Worm (Caenorhabditis elegans): ENCODE data around the gene cest-16.

Gene cest-16

DNA sequence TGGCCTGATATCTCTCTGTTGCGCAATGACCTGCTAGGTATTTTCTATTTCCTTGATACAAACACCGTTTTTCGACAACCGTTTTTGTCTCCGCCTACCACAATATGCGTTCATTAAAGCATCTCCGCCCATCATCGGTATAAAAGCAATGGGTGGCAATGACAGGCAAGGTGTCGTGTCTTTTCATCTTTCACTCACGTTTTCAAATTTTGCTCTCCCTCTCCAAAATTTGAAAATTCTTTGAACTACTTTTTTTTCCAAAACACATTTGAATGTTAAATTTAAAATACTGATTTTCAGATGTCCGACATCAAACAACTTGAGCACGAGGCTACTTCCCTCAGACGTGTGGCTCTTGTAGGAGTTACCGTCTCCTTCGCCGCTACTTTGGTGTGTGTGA lies 29.1 kb downstream of the cest-16 start, which contains the start of gene col-169:
TSS of gene col-169 (plus strand) at position 301 of the 400 bp plus-strand sequence.
- TF ChIP-seq klf-2 (GFP tag; conservative IDR thresholded peaks at IDR 0.05), result no peak
- TF ChIP-seq cog-1 (tag; optimal IDR thresholded peaks at IDR 0.05), result no peak
- TF ChIP-seq T22C8.4 (GFP tag; IDR thresholded peaks at IDR 0.05), result no peak
- no peak for TF ChIP-seq ref-1 (GFP tag; conservative IDR thresholded peaks at IDR 0.05)
- no peak for TF ChIP-seq flt-1 (GFP tag; IDR thresholded peaks at IDR 0.05)

DNA sequence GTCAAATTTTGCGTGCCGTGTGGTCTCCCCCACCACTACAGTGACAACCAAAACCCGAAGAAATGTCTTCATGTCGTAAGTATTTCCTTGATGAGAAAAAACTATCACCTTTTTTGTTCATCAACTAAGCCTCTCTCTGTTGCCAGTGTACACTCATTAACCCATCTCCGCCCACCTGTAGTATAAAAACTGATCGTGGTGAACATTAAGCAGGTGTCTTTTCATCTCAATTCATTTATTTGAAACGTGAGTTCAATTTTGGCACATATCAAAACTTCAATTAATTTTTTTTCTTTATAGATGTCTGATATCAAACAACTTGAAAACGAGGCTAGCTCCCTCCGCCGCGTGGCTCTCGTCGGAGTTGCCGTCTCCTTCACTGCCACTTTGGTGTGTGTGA lies 31.7 kb downstream of the cest-16 start, which contains the start of gene col-170:
TSS of gene col-170 (plus strand) at position 301 of the 400 bp plus-strand sequence.
- TF ChIP-seq ref-1 (GFP tag; conservative IDR thresholded peaks at IDR 0.05) (no peak), flt-1 (GFP tag; IDR thresholded peaks at IDR 0.05) (no peak), klf-2 (GFP tag; conservative IDR thresholded peaks at IDR 0.05) (no peak), T22C8.4 (GFP tag; IDR thresholded peaks at IDR 0.05) (no peak), cog-1 (tag; optimal IDR thresholded peaks at IDR 0.05) (no peak), ztf-29 (GFP tag; IDR thresholded peaks at IDR 0.05) (no peak), tab-1 (GFP tag; IDR thresholded peaks at IDR 0.05) (no peak)

DNA sequence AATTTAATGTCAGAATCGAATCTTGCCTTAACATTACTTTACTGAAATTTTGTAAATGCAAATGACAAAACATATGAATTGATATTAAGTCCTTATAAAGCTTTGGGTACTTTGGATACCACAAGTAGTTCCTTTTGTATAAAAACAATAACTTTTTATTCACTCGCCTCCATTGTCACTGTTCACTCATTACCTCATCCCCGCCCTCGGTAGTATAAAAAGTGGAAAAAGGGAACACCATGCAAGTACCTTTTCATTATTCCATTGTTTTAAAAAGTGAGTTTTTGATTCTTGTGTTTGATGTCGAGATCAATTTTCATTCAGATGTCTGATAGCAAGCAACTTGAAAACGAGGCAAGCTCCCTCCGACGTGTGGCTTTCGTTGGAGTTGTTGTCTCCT lies 34.3 kb downstream of the cest-16 start, which contains the start of gene col-171:
TSS of gene col-171 (plus strand) at position 301 of the 400 bp plus-strand sequence.
- TF ChIP-seq ref-1 (GFP tag; conservative IDR thresholded peaks at IDR 0.05), result no peak

DNA sequence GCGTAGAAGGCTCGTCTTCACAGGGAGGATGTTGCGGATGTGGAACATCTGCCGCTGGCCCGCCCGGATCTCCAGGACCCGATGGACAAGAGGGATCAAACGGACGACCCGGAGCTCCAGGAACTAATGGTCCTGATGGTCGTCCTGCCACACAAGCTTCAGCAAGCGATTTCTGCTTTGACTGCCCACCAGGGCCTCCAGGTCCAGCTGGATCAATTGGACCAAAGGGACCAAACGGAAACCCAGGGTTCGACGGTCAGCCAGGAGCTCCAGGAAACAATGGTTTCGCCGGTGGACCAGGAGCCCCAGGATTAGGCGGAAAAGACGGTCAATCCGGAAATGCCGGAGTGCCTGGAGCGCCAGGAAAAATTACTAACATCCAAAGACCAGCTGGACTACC lies 34.9 kb downstream of the cest-16 start:
- TF ChIP-seq ztf-23 (GFP tag; IDR thresholded peaks at IDR 0.05) (no peak), ztf-29 (GFP tag; IDR thresholded peaks at IDR 0.05) (no peak), cog-1 (tag; optimal IDR thresholded peaks at IDR 0.05) (no peak), klf-2 (GFP tag; conservative IDR thresholded peaks at IDR 0.05) (no peak), med-1 (GFP tag; optimal IDR thresholded peaks at IDR 0.05; ENCODE audit: insufficient read depth) (no peak), tab-1 (GFP tag; IDR thresholded peaks at IDR 0.05) (no peak)

DNA sequence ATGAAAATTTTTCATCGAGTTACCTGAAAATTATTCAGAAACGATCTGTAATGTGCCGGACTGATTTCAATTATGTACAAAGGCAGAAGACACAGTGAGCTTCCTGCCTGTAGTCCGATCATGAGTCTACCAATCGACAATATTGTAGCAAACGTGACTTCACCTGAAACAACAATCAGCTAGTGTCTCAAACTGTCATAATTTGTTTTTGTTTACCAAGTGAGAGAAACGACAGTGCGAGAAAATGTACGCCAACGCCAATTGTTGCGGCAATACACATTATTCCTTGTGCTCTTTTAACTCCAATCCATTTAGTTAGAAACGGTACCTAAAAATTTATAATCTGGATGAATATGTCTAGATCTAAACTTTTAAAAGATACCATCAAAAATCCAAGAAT lies 37.6 kb downstream of the cest-16 start:
- TF ChIP-seq cog-1 (tag; optimal IDR thresholded peaks at IDR 0.05) (no peak), tab-1 (GFP tag; IDR thresholded peaks at IDR 0.05) (no peak), T22C8.4 (GFP tag; IDR thresholded peaks at IDR 0.05) (no peak), klf-2 (GFP tag; conservative IDR thresholded peaks at IDR 0.05) (no peak), ztf-23 (GFP tag; IDR thresholded peaks at IDR 0.05) (no peak), ztf-29 (GFP tag; IDR thresholded peaks at IDR 0.05) (no peak), flt-1 (GFP tag; IDR thresholded peaks at IDR 0.05) (no peak)

DNA sequence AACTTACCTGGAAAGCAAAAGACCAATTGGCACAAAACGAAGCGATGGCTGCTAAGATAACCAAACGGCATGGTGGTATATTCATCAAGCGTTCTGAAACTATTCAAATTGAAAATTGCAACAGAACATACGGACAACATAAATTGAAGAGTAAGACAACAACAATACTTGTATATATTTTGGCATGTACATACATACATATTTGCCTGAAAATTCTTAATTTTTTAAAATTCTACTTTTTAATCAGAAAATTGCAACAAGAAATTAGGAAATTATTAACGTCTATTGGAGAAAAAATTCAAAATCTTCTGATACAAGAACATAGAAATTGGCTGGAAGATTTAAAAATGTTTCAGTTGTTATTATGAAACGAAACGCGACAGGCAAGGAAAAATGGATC lies 38.2 kb downstream of the cest-16 start, which contains the start of gene C03B1.13:
TSS of gene C03B1.13 (minus strand) at position 101 of the 400 bp plus-strand sequence.
- TF ChIP-seq med-1 (GFP tag; optimal IDR thresholded peaks at IDR 0.05; ENCODE audit: insufficient read depth) (no peak), tab-1 (GFP tag; IDR thresholded peaks at IDR 0.05) (no peak)

DNA sequence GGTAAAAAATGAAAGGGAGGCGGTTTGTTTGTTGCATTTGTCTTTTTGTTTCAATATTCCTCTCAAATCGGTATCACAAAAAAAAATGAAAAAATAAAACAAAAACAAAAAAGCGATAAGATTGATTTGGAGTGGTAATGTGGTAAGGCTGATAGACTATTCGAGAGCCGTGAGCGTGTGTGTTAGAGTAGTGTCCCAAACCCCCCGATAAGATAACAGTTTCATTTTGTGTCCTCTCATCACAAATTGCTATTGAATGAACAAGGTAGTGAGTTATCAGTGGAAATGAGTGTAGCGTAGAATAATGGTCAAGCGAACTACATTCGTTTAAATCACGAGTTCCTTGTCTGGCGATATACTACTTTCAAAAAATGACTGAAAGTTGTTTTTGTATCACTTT lies 38.7 kb downstream of the cest-16 start:
- TF ChIP-seq klf-2 (GFP tag; conservative IDR thresholded peaks at IDR 0.05) (no peak), T22C8.4 (GFP tag; IDR thresholded peaks at IDR 0.05) (no peak), ztf-23 (GFP tag; IDR thresholded peaks at IDR 0.05) (no peak), ref-1 (GFP tag; conservative IDR thresholded peaks at IDR 0.05) (no peak), tab-1 (GFP tag; IDR thresholded peaks at IDR 0.05) (no peak), flt-1 (GFP tag; IDR thresholded peaks at IDR 0.05) (no peak)

DNA sequence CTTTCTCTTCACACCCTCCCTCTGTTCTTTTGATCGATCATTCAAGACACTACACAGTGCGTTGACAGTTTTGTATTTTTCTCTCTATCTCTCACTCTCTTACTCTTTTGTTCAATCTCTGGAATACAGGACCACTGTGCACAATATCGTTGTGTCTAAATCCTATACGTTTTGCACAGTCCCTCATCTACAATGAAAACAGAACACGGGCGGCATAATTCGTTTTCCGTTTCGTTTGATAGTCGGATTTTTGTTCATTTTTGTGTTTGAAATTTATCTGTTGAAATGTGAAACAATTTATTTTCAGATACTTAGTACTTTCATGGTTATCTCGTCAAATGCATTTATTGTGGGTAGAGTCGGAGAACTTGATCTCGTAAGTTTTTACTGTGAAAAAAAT lies 41.8 kb downstream of the cest-16 start, which contains the start of gene C03B1.7:
TSS of gene C03B1.7 (plus strand) at position 301 of the 400 bp plus-strand sequence.
- TF ChIP-seq tab-1 (GFP tag; IDR thresholded peaks at IDR 0.05), result no peak
- no peak for TF ChIP-seq med-1 (GFP tag; optimal IDR thresholded peaks at IDR 0.05; ENCODE audit: insufficient read depth)
- TF ChIP-seq ztf-29 (GFP tag; IDR thresholded peaks at IDR 0.05), result no peak
- no peak for TF ChIP-seq klf-2 (GFP tag; conservative IDR thresholded peaks at IDR 0.05)
- no peak for TF ChIP-seq ztf-23 (GFP tag; IDR thresholded peaks at IDR 0.05)
- no peak for TF ChIP-seq flt-1 (GFP tag; IDR thresholded peaks at IDR 0.05)
- TF ChIP-seq ref-1 (GFP tag; conservative IDR thresholded peaks at IDR 0.05), result no peak
- TF ChIP-seq T22C8.4 (GFP tag; IDR thresholded peaks at IDR 0.05), result no peak
- no peak for TF ChIP-seq cog-1 (tag; optimal IDR thresholded peaks at IDR 0.05)

DNA sequence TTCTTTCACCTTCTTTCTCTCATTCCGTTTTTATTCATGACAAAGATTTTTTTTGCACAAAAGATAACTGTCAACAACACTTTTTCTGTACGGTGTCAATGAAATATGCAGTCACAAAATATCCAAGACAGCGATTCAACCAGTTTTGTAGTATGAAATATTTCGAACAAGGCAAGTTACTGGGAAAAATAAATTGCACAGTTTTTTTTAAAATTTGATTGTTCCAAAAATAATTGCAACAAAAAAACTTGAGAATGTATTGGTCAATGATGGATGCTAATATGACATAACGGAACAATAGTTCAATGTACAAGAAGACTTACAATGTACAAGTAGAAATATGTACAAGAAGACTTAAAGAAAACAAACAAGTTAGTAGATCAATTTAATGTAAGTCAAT lies 46.0 kb downstream of the cest-16 start:
- TF ChIP-seq flt-1 (GFP tag; IDR thresholded peaks at IDR 0.05) (no peak), T22C8.4 (GFP tag; IDR thresholded peaks at IDR 0.05) (no peak), ztf-29 (GFP tag; IDR thresholded peaks at IDR 0.05) (no peak), tab-1 (GFP tag; IDR thresholded peaks at IDR 0.05) (no peak), ztf-23 (GFP tag; IDR thresholded peaks at IDR 0.05) (no peak), klf-2 (GFP tag; conservative IDR thresholded peaks at IDR 0.05) (no peak), cog-1 (tag; optimal IDR thresholded peaks at IDR 0.05) (no peak), ref-1 (GFP tag; conservative IDR thresholded peaks at IDR 0.05) (no peak), med-1 (GFP tag; optimal IDR thresholded peaks at IDR 0.05; ENCODE audit: insufficient read depth) (no peak)

DNA sequence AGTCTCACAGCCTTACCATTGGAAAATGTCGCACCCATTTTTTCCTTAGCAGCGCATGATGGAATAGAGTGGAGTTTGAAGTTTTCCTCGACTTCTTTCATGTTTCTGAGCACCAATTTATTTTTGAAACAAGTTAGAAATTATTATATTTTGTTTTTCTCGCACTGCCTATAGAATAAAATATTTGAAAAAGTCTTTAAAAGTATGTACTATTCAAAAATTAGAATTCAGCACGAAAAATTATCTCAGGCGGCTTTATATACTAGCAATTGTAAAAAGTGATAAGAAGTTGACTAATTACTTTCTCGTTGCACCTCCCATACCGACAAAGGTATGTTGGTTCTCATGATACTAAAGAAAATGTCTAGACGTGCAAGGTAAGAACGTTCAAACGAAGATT lies 47.3 kb downstream of the cest-16 start, which contains the start of gene C03B1.9:
TSS of gene C03B1.9 (minus strand) at position 101 of the 400 bp plus-strand sequence.
- no peak for TF ChIP-seq flt-1 (GFP tag; IDR thresholded peaks at IDR 0.05)
- TF ChIP-seq ztf-23 (GFP tag; IDR thresholded peaks at IDR 0.05), result no peak
- TF ChIP-seq med-1 (GFP tag; optimal IDR thresholded peaks at IDR 0.05; ENCODE audit: insufficient read depth), result no peak
- no peak for TF ChIP-seq ztf-29 (GFP tag; IDR thresholded peaks at IDR 0.05)
- TF ChIP-seq ref-1 (GFP tag; conservative IDR thresholded peaks at IDR 0.05), result no peak
- no peak for TF ChIP-seq cog-1 (tag; optimal IDR thresholded peaks at IDR 0.05)

DNA sequence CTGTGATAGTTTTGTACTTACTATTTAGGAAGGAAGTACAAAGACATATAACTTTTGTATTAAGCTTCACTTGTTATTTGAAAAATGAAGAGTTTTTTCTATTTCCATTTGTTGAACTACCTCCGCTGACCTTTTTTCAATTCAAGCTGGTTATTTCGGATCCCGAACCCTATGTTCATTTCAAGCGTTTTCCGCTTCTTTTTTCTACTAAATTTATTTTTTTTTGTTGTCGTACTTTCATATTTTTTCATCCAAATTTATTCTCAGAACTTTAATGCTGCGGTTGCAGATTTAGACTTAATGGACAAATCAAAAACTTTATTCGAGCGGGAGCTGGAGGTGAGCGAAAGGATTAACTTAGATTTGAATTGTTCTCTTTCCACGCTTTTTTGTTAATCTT lies 50.3 kb downstream of the cest-16 start, which contains the start of gene C03B1.6:
TSS of gene C03B1.6 (plus strand) at position 301 of the 400 bp plus-strand sequence.
- no peak for TF ChIP-seq flt-1 (GFP tag; IDR thresholded peaks at IDR 0.05)
- no peak for TF ChIP-seq tab-1 (GFP tag; IDR thresholded peaks at IDR 0.05)
- TF ChIP-seq cog-1 (tag; optimal IDR thresholded peaks at IDR 0.05), result no peak
- no peak for TF ChIP-seq ref-1 (GFP tag; conservative IDR thresholded peaks at IDR 0.05)
- TF ChIP-seq T22C8.4 (GFP tag; IDR thresholded peaks at IDR 0.05), result no peak
- TF ChIP-seq ztf-29 (GFP tag; IDR thresholded peaks at IDR 0.05), result no peak
- no peak for TF ChIP-seq klf-2 (GFP tag; conservative IDR thresholded peaks at IDR 0.05)
- no peak for TF ChIP-seq ztf-23 (GFP tag; IDR thresholded peaks at IDR 0.05)
- TF ChIP-seq med-1 (GFP tag; optimal IDR thresholded peaks at IDR 0.05; ENCODE audit: insufficient read depth), result no peak
